Fruit fly (Drosophila melanogaster) whole organism, wandering third instar larva: ENCODE results near the gene Prosbeta2R2.

Experiments used
- CG32264 ChIP-seq: fragments of 200-800 bp; sonication (Bioruptor generic); optimal IDR thresholded peaks from 2 replicates; lab custom pipeline; 2016; ENCODE audit warnings: missing biosample characterization, missing genetic modification characterization
- CG9705 ChIP-seq: fragments of 200-800 bp; sonication (Bioruptor generic); optimal IDR thresholded peaks from 2 replicates; lab custom pipeline; 2018; ENCODE audit warnings: missing biosample characterization, mild to moderate bottlenecking, missing genetic modification characterization
- Dfd ChIP-seq: fragments of >200 bp; optimal IDR thresholded peaks from 2 replicates; lab custom pipeline; 2017; ENCODE audit warnings: missing biosample characterization, missing genetic modification characterization
- Dif ChIP-seq: fragments of 200-275, 200-300 bp; sonication (Bioruptor generic); optimal IDR thresholded peaks from 2 replicates; lab custom pipeline; 2018; ENCODE audit warnings: missing biosample characterization, missing genetic modification characterization; ENCODE audit not compliant: partially characterized antibody
- HLH106 ChIP-seq: fragments of 200-800 bp; optimal IDR thresholded peaks from 3 replicates; lab custom pipeline; 2019; ENCODE audit warnings: missing biosample characterization, mild to moderate bottlenecking, missing genetic modification characterization, moderate library complexity
- Hnf4 ChIP-seq: fragments of 200-800 bp; sonication (Bioruptor generic); optimal IDR thresholded peaks from 2 replicates; lab custom pipeline; 2016; ENCODE audit warnings: missing biosample characterization, mild to moderate bottlenecking, missing genetic modification characterization
- Hr78 ChIP-seq: fragments of >200 bp; optimal IDR thresholded peaks from 2 replicates; lab custom pipeline; 2017; ENCODE audit warnings: missing biosample characterization, missing genetic modification characterization
- Hr83 ChIP-seq: fragments of 200-300 bp; sonication (Bioruptor generic); optimal IDR thresholded peaks from 2 replicates; lab custom pipeline; 2016; ENCODE audit warnings: missing biosample characterization, mild to moderate bottlenecking, missing genetic modification characterization, moderate library complexity; ENCODE audit not compliant: poor library complexity, severe bottlenecking
- Jra ChIP-seq: sonication (Bioruptor generic); optimal IDR thresholded peaks from 2 replicates; lab custom pipeline; 2016; ENCODE audit warnings: missing biosample characterization, missing genetic modification characterization
- Myc ChIP-seq: fragments of >200 bp; optimal IDR thresholded peaks from 2 replicates; lab custom pipeline; 2017
- OdsH ChIP-seq: fragments of 200-800 bp; sonication (Bioruptor generic); optimal IDR thresholded peaks from 2 replicates; lab custom pipeline; 2016; ENCODE audit warnings: missing biosample characterization, mild to moderate bottlenecking, missing genetic modification characterization
- Rel ChIP-seq, 2 experiments: fragments of 200-800 bp; sonication (Bioruptor generic) in 1 of 2; optimal IDR thresholded peaks; 2 replicates in 1 of 2; 3 replicates in 1 of 2; lab custom pipeline; 2016 to 2019; ENCODE audit warnings: mild to moderate bottlenecking in 2 of 2, missing biosample characterization in 2 of 2, missing genetic modification characterization in 2 of 2, moderate library complexity in 1 of 2
- Sp1 ChIP-seq: fragments of 200-800 bp; sonication (Bioruptor generic); optimal IDR thresholded peaks from 3 replicates; lab custom pipeline; 2019; ENCODE audit warnings: missing biosample characterization, mild to moderate bottlenecking, missing genetic modification characterization, moderate library complexity
- Vsx2 ChIP-seq: fragments of 200-300, 225-300 bp; sonication (Bioruptor generic); optimal IDR thresholded peaks from 2 replicates; lab custom pipeline; 2018; ENCODE audit warnings: missing biosample characterization, missing genetic modification characterization; ENCODE audit not compliant: partially characterized antibody
- br ChIP-seq: fragments of 200-800 bp; sonication (Bioruptor generic); optimal IDR thresholded peaks from 2 replicates; lab custom pipeline; 2016; ENCODE audit warnings: missing biosample characterization, missing genetic modification characterization
- brk ChIP-seq: fragments of 200-800 bp; sonication (Bioruptor generic); optimal IDR thresholded peaks from 2 replicates; lab custom pipeline; 2016; ENCODE audit warnings: missing biosample characterization, mild to moderate bottlenecking, missing genetic modification characterization
- dmrt93B ChIP-seq: fragments of 200-800 bp; sonication (Bioruptor generic); optimal IDR thresholded peaks from 2 replicates; lab custom pipeline; 2018; ENCODE audit warnings: missing biosample characterization, mild to moderate bottlenecking, missing genetic modification characterization
- ey ChIP-seq: fragments of 200-800 bp; sonication (Bioruptor generic); optimal IDR thresholded peaks from 2 replicates; lab custom pipeline; 2016; ENCODE audit warnings: missing biosample characterization, missing genetic modification characterization
- foxo ChIP-seq, 2 experiments: fragments of 200-800 bp; sonication (Bioruptor generic); optimal IDR thresholded peaks; 2 replicates in 1 of 2; 3 replicates in 1 of 2; lab custom pipeline; 2016 to 2017; ENCODE audit warnings: missing biosample characterization in 2 of 2, missing genetic modification characterization in 2 of 2
- fru ChIP-seq: fragments of 200-800 bp; sonication (Bioruptor generic); optimal IDR thresholded peaks from 3 replicates; lab custom pipeline; 2016; ENCODE audit warnings: missing biosample characterization, mild to moderate bottlenecking, missing genetic modification characterization
- h ChIP-seq: fragments of 200-800 bp; sonication (Bioruptor generic); optimal IDR thresholded peaks from 3 replicates; lab custom pipeline; 2016; ENCODE audit warnings: missing biosample characterization, mild to moderate bottlenecking, missing genetic modification characterization
- lola ChIP-seq: fragments of >200 bp; optimal IDR thresholded peaks from 2 replicates; lab custom pipeline; 2017; ENCODE audit warnings: missing biosample characterization, missing genetic modification characterization
- psq ChIP-seq: fragments of 200-800 bp; sonication (Bioruptor generic); optimal IDR thresholded peaks from 3 replicates; lab custom pipeline; 2017; ENCODE audit warnings: missing biosample characterization, mild to moderate bottlenecking, missing genetic modification characterization, moderate library complexity
- rgr ChIP-seq: fragments of 200-800 bp; sonication (Bioruptor generic); optimal IDR thresholded peaks from 3 replicates; lab custom pipeline; 2016; ENCODE audit warnings: missing biosample characterization, mild to moderate bottlenecking, missing genetic modification characterization
- sage ChIP-seq: fragments of 200-800 bp; sonication (Bioruptor generic); optimal IDR thresholded peaks from 2 replicates; lab custom pipeline; 2016; ENCODE audit warnings: missing biosample characterization, mild to moderate bottlenecking, missing genetic modification characterization
- sv ChIP-seq: fragments of 200-800 bp; sonication (Bioruptor generic); optimal IDR thresholded peaks from 3 replicates; lab custom pipeline; 2016; ENCODE audit warnings: missing biosample characterization, missing genetic modification characterization
- usp ChIP-seq: fragments of >200 bp; optimal IDR thresholded peaks from 2 replicates; lab custom pipeline; 2017; ENCODE audit warnings: missing biosample characterization, missing genetic modification characterization
- woc ChIP-seq: sonication (Bioruptor generic); optimal IDR thresholded peaks from 2 replicates; lab custom pipeline; 2016; ENCODE audit warnings: missing biosample characterization, mild to moderate bottlenecking, missing genetic modification characterization

Gene Prosbeta2R2

dm6 chr3R:5198302-5198701 is 21.0 kb downstream of the Prosbeta2R2 start:
- TF ChIP-seq rgr (peak; percentile 26), h (GFP tag; lab: Kevin White, UChicago) (peak; percentile 46), CG9705 (GFP tag; lab: Kevin White, UChicago) (no peak), Sp1 (GFP tag; lab: Kevin White, UChicago) (peak; percentile 42), Hnf4 (GFP tag; lab: Kevin White, UChicago) (peak; percentile 9), br (GFP tag; lab: Kevin White, UChicago) (peak; percentile 23), HLH106 (tag; lab: Kevin White, UChicago) (peak; percentile 51), sage (GFP tag; lab: Kevin White, UChicago) (no peak), foxo (GFP tag; optimal IDR thresholded peaks at IDR 0.05; lab: Kevin White, UChicago) (peak in 1 of 2 experiments; percentile 52), fru (peak; percentile 58), sv (GFP tag; lab: Kevin White, UChicago) (peak; percentile 28), Hr78 (GFP tag; lab: Kevin White, UChicago) (no peak), ey (GFP tag; lab: Kevin White, UChicago) (peak; percentile 46), dmrt93B (GFP tag; lab: Kevin White, UChicago) (peak; percentile 0), psq (GFP tag; lab: Kevin White, UChicago) (peak; percentile 11), Jra (no peak), OdsH (GFP tag; lab: Kevin White, UChicago) (peak; percentile 0)

dm6 chr3R:5193271-5193670 is 26.1 kb downstream of the Prosbeta2R2 start:
- no peak for TF ChIP-seq Dif

- TF ChIP-seq foxo (GFP tag; optimal IDR thresholded peaks at IDR 0.05; lab: Kevin White, UChicago) (peak in 1 of 2 experiments; percentile 9), woc (GFP tag; lab: Kevin White, UChicago) (no peak)
- TF ChIP-seq, all 38 proteins: peak for 1
Observed at dm6 chr3R:5187806-5188205, 31.5 kb downstream of the Prosbeta2R2 start.

- TF ChIP-seq Jra (no peak), Dfd (peak; percentile 97), CG32264 (GFP tag; lab: Kevin White, UChicago) (no peak), Vsx2 (GFP tag; lab: Kevin White, UChicago) (no peak), Myc (lab: Kevin White, UChicago) (no peak), br (GFP tag; lab: Kevin White, UChicago) (no peak), Sp1 (GFP tag; lab: Kevin White, UChicago) (no peak)
- TF ChIP-seq, all 38 proteins: peak for 1
Observed at dm6 chr3R:5175944-5176343, 43.4 kb downstream of the Prosbeta2R2 start.

dm6 chr3R:5171972-5172371 is 47.4 kb downstream of the Prosbeta2R2 start:
- TF ChIP-seq foxo (GFP tag; optimal IDR thresholded peaks at IDR 0.05; lab: Kevin White, UChicago) (no peak), sv (GFP tag; lab: Kevin White, UChicago) (no peak), sage (GFP tag; lab: Kevin White, UChicago) (no peak), Jra (no peak), brk (GFP tag; lab: Kevin White, UChicago) (no peak), psq (GFP tag; lab: Kevin White, UChicago) (no peak), Dif (no peak), rgr (no peak), Hnf4 (GFP tag; lab: Kevin White, UChicago) (no peak), lola (GFP tag; lab: Kevin White, UChicago) (no peak), Rel (GFP tag; optimal IDR thresholded peaks at IDR 0.05; lab: Kevin White, UChicago) (no peak), Rel (tag; optimal IDR thresholded peaks at IDR 0.05; lab: Kevin White, UChicago) (no peak), usp (GFP tag; lab: Kevin White, UChicago) (no peak), Hr83 (GFP tag; lab: Kevin White, UChicago) (no peak), OdsH (GFP tag; lab: Kevin White, UChicago) (no peak), woc (GFP tag; lab: Kevin White, UChicago) (no peak), fru (no peak), dmrt93B (GFP tag; lab: Kevin White, UChicago) (no peak)
- TF ChIP-seq, all 38 proteins: peak for 0
